Worm (Caenorhabditis elegans) whole organism, L3 larva: ENCODE results near the gene srx-43.

Experiments
- ZK546.5 ChIP-seq: sonication (generic microtip); optimal IDR thresholded peaks from 2 replicates; lab custom pipeline; 2017; ENCODE audit warnings: missing biosample characterization, missing genetic modification characterization
- ama-1 ChIP-seq: fragments of 150-350 bp; optimal IDR thresholded peaks from 2 replicates; lab custom pipeline; 2018
- ceh-28 ChIP-seq: fragments of 150-350 bp; optimal IDR thresholded peaks from 2 replicates; lab custom pipeline; 2014; ENCODE audit warnings: missing biosample characterization, missing genetic modification reagents, missing genetic modification characterization
- ceh-9 ChIP-seq: sonication (generic microtip); optimal IDR thresholded peaks from 2 replicates; lab custom pipeline; 2018; ENCODE audit warnings: missing biosample characterization, missing genetic modification characterization
- daf-12 ChIP-seq: fragments of 150-350 bp; optimal IDR thresholded peaks from 2 replicates; lab custom pipeline; 2014; ENCODE audit warnings: missing biosample characterization, missing genetic modification reagents, missing genetic modification characterization
- egl-27 ChIP-seq: sonication (generic microtip); optimal IDR thresholded peaks from 4 replicates; lab custom pipeline; 2017; ENCODE audit warnings: missing biosample characterization, missing genetic modification reagents, missing genetic modification characterization
- elt-1 ChIP-seq: fragments of 150-350 bp; optimal IDR thresholded peaks from 2 replicates; lab custom pipeline; 2014; ENCODE audit warnings: missing biosample characterization, missing genetic modification characterization
- elt-2 ChIP-seq: sonication (generic microtip); optimal IDR thresholded peaks from 2 replicates; lab custom pipeline; 2016; ENCODE audit warnings: missing genetic modification reagents, mild to moderate bottlenecking, missing genetic modification characterization, missing compliant biosample characterization
- elt-3 ChIP-seq, 3 experiments: fragments of 150-350 bp in 1 of 3; sonication (generic microtip) in 2 of 3; optimal IDR thresholded peaks; 2 replicates in 2 of 3; 4 replicates in 1 of 3; lab custom pipeline; 2014 to 2017; ENCODE audit warnings: missing biosample characterization in 3 of 3, missing genetic modification characterization in 3 of 3
- fkh-2 ChIP-seq: fragments of 150-350 bp; optimal IDR thresholded peaks from 2 replicates; lab custom pipeline; 2014; ENCODE audit warnings: missing biosample characterization, missing genetic modification reagents, missing genetic modification characterization
- fos-1 ChIP-seq: fragments of 150-350 bp; optimal IDR thresholded peaks from 2 replicates; lab custom pipeline; 2014; ENCODE audit warnings: missing biosample characterization, missing genetic modification characterization
- hmg-11 ChIP-seq: sonication (generic microtip); optimal IDR thresholded peaks from 2 replicates; lab custom pipeline; 2016; ENCODE audit warnings: missing genetic modification characterization, missing compliant biosample characterization
- lin-39 ChIP-seq: fragments of 150-350 bp; optimal IDR thresholded peaks from 2 replicates; lab custom pipeline; 2018; ENCODE audit warnings: missing biosample characterization, missing genetic modification reagents, missing genetic modification characterization
- mdl-1 ChIP-seq: fragments of 150-350 bp; optimal IDR thresholded peaks from 2 replicates; lab custom pipeline; 2014; ENCODE audit warnings: missing biosample characterization, missing genetic modification characterization
- mml-1 ChIP-seq: fragments of 150-350 bp; sonication (generic microtip); optimal IDR thresholded peaks from 3 replicates; lab custom pipeline; 2014; ENCODE audit warnings: missing biosample characterization, missing genetic modification characterization
- nhr-11 ChIP-seq: fragments of 150-350 bp; optimal IDR thresholded peaks from 2 replicates; lab custom pipeline; 2014; ENCODE audit warnings: missing biosample characterization, missing genetic modification characterization
- nhr-12 ChIP-seq: fragments of 150-350 bp; optimal IDR thresholded peaks from 2 replicates; lab custom pipeline; 2014; ENCODE audit warnings: missing biosample characterization, missing genetic modification characterization
- nhr-23 ChIP-seq: fragments of 150-350 bp; optimal IDR thresholded peaks from 2 replicates; lab custom pipeline; 2014; ENCODE audit warnings: missing biosample characterization, missing genetic modification reagents, missing genetic modification characterization
- nhr-237 ChIP-seq: fragments of 150-350 bp; optimal IDR thresholded peaks from 2 replicates; lab custom pipeline; 2014; ENCODE audit warnings: missing biosample characterization, missing genetic modification characterization
- nhr-25 ChIP-seq: sonication (generic microtip); optimal IDR thresholded peaks from 2 replicates; lab custom pipeline; 2017; ENCODE audit warnings: missing biosample characterization, missing genetic modification characterization
- nhr-43 ChIP-seq: sonication (generic microtip); optimal IDR thresholded peaks from 2 replicates; lab custom pipeline; 2016; ENCODE audit warnings: mild to moderate bottlenecking, missing genetic modification characterization, missing compliant biosample characterization; ENCODE audit not compliant: poor library complexity, severe bottlenecking
- nhr-67 ChIP-seq: fragments of 150-350 bp; optimal IDR thresholded peaks from 2 replicates; lab custom pipeline; 2014; ENCODE audit warnings: missing biosample characterization, missing genetic modification characterization
- nhr-77 ChIP-seq: fragments of 150-350 bp; optimal IDR thresholded peaks from 2 replicates; lab custom pipeline; 2014; ENCODE audit warnings: missing biosample characterization, missing genetic modification characterization
- pha-4 ChIP-seq: fragments of 150-350 bp; optimal IDR thresholded peaks from 2 replicates; lab custom pipeline; 2014; ENCODE audit warnings: missing biosample characterization, missing genetic modification reagents, missing genetic modification characterization
- pqm-1 ChIP-seq: fragments of 150-350 bp; optimal IDR thresholded peaks from 2 replicates; lab custom pipeline; 2017; ENCODE audit warnings: missing biosample characterization, missing genetic modification characterization, inconsistent platforms
- sea-2 ChIP-seq: fragments of 150-350 bp; sonication (generic microtip); optimal IDR thresholded peaks from 4 replicates; lab custom pipeline; 2014; ENCODE audit warnings: missing biosample characterization, missing genetic modification reagents, missing genetic modification characterization
- skn-1 ChIP-seq: fragments of 150-350 bp; optimal IDR thresholded peaks from 2 replicates; lab custom pipeline; 2014; ENCODE audit warnings: missing biosample characterization, missing genetic modification characterization
- snpc-4 ChIP-seq: fragments of 150-350 bp; optimal IDR thresholded peaks from 2 replicates; lab custom pipeline; 2014; ENCODE audit warnings: missing biosample characterization, missing genetic modification characterization
- zag-1 ChIP-seq: fragments of 150-350 bp; optimal IDR thresholded peaks from 2 replicates; lab custom pipeline; 2014; ENCODE audit warnings: missing biosample characterization, missing genetic modification characterization
- ztf-11 ChIP-seq: fragments of 150-350 bp; optimal IDR thresholded peaks from 2 replicates; lab custom pipeline; 2014; ENCODE audit warnings: missing biosample characterization, missing genetic modification characterization
- ztf-4 ChIP-seq: fragments of 150-350 bp; optimal IDR thresholded peaks from 2 replicates; lab custom pipeline; 2014; ENCODE audit warnings: missing biosample characterization, missing genetic modification characterization

The srx-43 gene

ce11 chrV:16017671-16018070 is at the start of gene srx-43:
Gene srx-43, plus strand, starts transcription at chrV:16017971.
- TF ChIP-seq mml-1 (no peak), elt-2 (tag; lab: Kevin White, UChicago) (no peak), ama-1 (lab: Kevin White, UChicago) (no peak), mdl-1 (no peak), nhr-43 (tag; lab: Kevin White, UChicago) (no peak), snpc-4 (tag; lab: Kevin White, UChicago) (no peak)

- TF ChIP-seq ceh-28 (tag; lab: Kevin White, UChicago) (no peak), nhr-11 (no peak), sea-2 (GFP tag; lab: Kevin White, UChicago) (no peak), hmg-11 (tag; lab: Kevin White, UChicago) (no peak), nhr-67 (tag; lab: Kevin White, UChicago) (no peak), fos-1 (tag; lab: Kevin White, UChicago) (no peak), elt-2 (tag; lab: Kevin White, UChicago) (no peak), ZK546.5 (no peak), mdl-1 (no peak), elt-3 (tag; optimal IDR thresholded peaks at IDR 0.05; lab: Kevin White, UChicago) (no peak)
Measured at ce11 chrV:15969653-15970052, 48.1 kb upstream of the srx-43 start, which contains the start of gene F36G9.7. Gene F36G9.7, minus strand, starts transcription at chrV:15969753.

ce11 chrV:15970820-15971219 is 47.0 kb upstream of the srx-43 start:
- TF ChIP-seq nhr-25 (tag; lab: Kevin White, UChicago) (no peak), daf-12 (tag; lab: Kevin White, UChicago) (no peak), zag-1 (no peak), ztf-11 (tag; lab: Kevin White, UChicago) (no peak), egl-27 (tag; lab: Kevin White, UChicago) (no peak)

- no peak for TF ChIP-seq pqm-1 (tag; lab: Kevin White, UChicago)
- no peak for TF ChIP-seq nhr-237 (tag; lab: Kevin White, UChicago)
- TF ChIP-seq nhr-23, result no peak
- no peak for TF ChIP-seq fkh-2 (tag; lab: Kevin White, UChicago)
- no peak for TF ChIP-seq elt-2 (tag; lab: Kevin White, UChicago)
- no peak for TF ChIP-seq skn-1 (tag; lab: Kevin White, UChicago)
- no peak for TF ChIP-seq mdl-1
- no peak for TF ChIP-seq nhr-67 (tag; lab: Kevin White, UChicago)
- TF ChIP-seq nhr-77, result no peak
- no peak for TF ChIP-seq zag-1
Measured at ce11 chrV:15972484-15972883, 45.3 kb upstream of the srx-43 start, which contains the start of gene sru-23. Gene sru-23, minus strand, starts transcription at chrV:15972584.

ce11 chrV:15974836-15975235 is 42.9 kb upstream of the srx-43 start, which contains the start of gene sru-22:
Gene sru-22, minus strand, starts transcription at chrV:15974936.
- TF ChIP-seq ceh-9 (no peak), lin-39 (tag; lab: Kevin White, UChicago) (no peak), elt-1 (no peak), ama-1 (lab: Kevin White, UChicago) (no peak)

ce11 chrV:15975845-15976244 is 41.9 kb upstream of the srx-43 start, which contains the start of gene clec-232:
Gene clec-232, plus strand, starts transcription at chrV:15976145.
- TF ChIP-seq pha-4 (tag; lab: Kevin White, UChicago), result no peak
- no peak for TF ChIP-seq skn-1 (tag; lab: Kevin White, UChicago)
- no peak for TF ChIP-seq zag-1
- no peak for TF ChIP-seq ztf-4 (tag; lab: Kevin White, UChicago)
- TF ChIP-seq snpc-4 (tag; lab: Kevin White, UChicago), result no peak
- no peak for TF ChIP-seq ZK546.5
- TF ChIP-seq sea-2 (GFP tag; lab: Kevin White, UChicago), result no peak
- no peak for TF ChIP-seq ceh-28 (tag; lab: Kevin White, UChicago)
- TF ChIP-seq mdl-1, result no peak
- TF ChIP-seq nhr-12 (tag; lab: Kevin White, UChicago), result no peak
- no peak for TF ChIP-seq ceh-9
- TF ChIP-seq, all 47 proteins: peak for 0
